Worm (Caenorhabditis elegans) whole organism, late embryonic: ENCODE measurements around the gene srh-271.

Experiments used
- C08G9.2 ChIP-seq: sonication (generic microtip); optimal IDR thresholded peaks from 2 replicates; lab custom pipeline; 2016; ENCODE audit warnings: mild to moderate bottlenecking, missing genetic modification characterization, moderate library complexity, missing compliant biosample characterization
- F13H6.1 ChIP-seq: sonication (generic microtip); optimal IDR thresholded peaks from 2 replicates; lab custom pipeline; 2016; ENCODE audit warnings: missing genetic modification characterization, missing compliant biosample characterization
- K02D7.2 ChIP-seq: sonication (generic microtip); optimal IDR thresholded peaks from 2 replicates; lab custom pipeline; 2017; ENCODE audit warnings: mild to moderate bottlenecking, missing genetic modification characterization, missing compliant biosample characterization
- T23F11.4 ChIP-seq: fragments of 200-800 bp; sonication (Bioruptor generic); optimal IDR thresholded peaks from 2 replicates; lab custom pipeline; 2018; ENCODE audit warnings: mild to moderate bottlenecking, missing genetic modification characterization, missing compliant biosample characterization
- ahr-1 ChIP-seq: sonication (generic microtip); optimal IDR thresholded peaks from 2 replicates; lab custom pipeline; 2016; ENCODE audit warnings: missing genetic modification characterization, missing compliant biosample characterization
- ceh-14 ChIP-seq: sonication (generic microtip); optimal IDR thresholded peaks from 2 replicates; lab custom pipeline; 2016; ENCODE audit warnings: missing genotype, missing genetic modification characterization, missing compliant biosample characterization
- ceh-18 ChIP-seq: sonication (generic microtip); optimal IDR thresholded peaks from 2 replicates; lab custom pipeline; 2016; ENCODE audit warnings: missing genetic modification characterization, missing compliant biosample characterization
- ceh-19 ChIP-seq: fragments of 200-800 bp; sonication (Bioruptor generic); optimal IDR thresholded peaks from 2 replicates; lab custom pipeline; 2018; ENCODE audit warnings: mild to moderate bottlenecking, missing genetic modification characterization, missing compliant biosample characterization
- ceh-24 ChIP-seq: sonication (generic microtip); optimal IDR thresholded peaks from 2 replicates; lab custom pipeline; 2016; ENCODE audit warnings: mild to moderate bottlenecking, missing genetic modification characterization, missing compliant biosample characterization
- ceh-31 ChIP-seq: sonication (generic microtip); optimal IDR thresholded peaks from 2 replicates; lab custom pipeline; 2016; ENCODE audit warnings: missing genetic modification characterization, missing compliant biosample characterization
- ceh-34 ChIP-seq: sonication (generic microtip); optimal IDR thresholded peaks from 2 replicates; lab custom pipeline; 2016; ENCODE audit warnings: mild to moderate bottlenecking, missing genetic modification characterization, missing compliant biosample characterization
- ceh-9 ChIP-seq: sonication (generic microtip); optimal IDR thresholded peaks from 2 replicates; lab custom pipeline; 2016; ENCODE audit warnings: mild to moderate bottlenecking, missing genetic modification characterization, inconsistent platforms, missing compliant biosample characterization
- che-1 ChIP-seq: sonication (generic microtip); optimal IDR thresholded peaks from 2 replicates; lab custom pipeline; 2016; ENCODE audit warnings: mild to moderate bottlenecking, missing genetic modification characterization, missing compliant biosample characterization
- dmd-4 ChIP-seq: sonication (generic microtip); optimal IDR thresholded peaks from 2 replicates; lab custom pipeline; 2016; ENCODE audit warnings: borderline replicate concordance, missing genetic modification characterization, missing compliant biosample characterization
- dve-1 ChIP-seq: sonication (generic microtip); optimal IDR thresholded peaks from 2 replicates; lab custom pipeline; 2017; ENCODE audit warnings: antibody characterized with exemption, mild to moderate bottlenecking, missing genetic modification characterization, missing compliant biosample characterization
- elt-2 ChIP-seq: sonication (generic microtip); optimal IDR thresholded peaks from 2 replicates; lab custom pipeline; 2016; ENCODE audit warnings: missing genetic modification reagents, missing genetic modification characterization, missing compliant biosample characterization
- elt-4 ChIP-seq: sonication (generic microtip); optimal IDR thresholded peaks from 2 replicates; lab custom pipeline; 2016; ENCODE audit warnings: missing genetic modification characterization, missing compliant biosample characterization
- eyg-1 ChIP-seq: sonication (generic microtip); optimal IDR thresholded peaks from 2 replicates; lab custom pipeline; 2016; ENCODE audit warnings: missing genotype, missing genetic modification characterization, missing compliant biosample characterization
- fkh-10 ChIP-seq: fragments of 150-350 bp; optimal IDR thresholded peaks from 2 replicates; lab custom pipeline; 2014; ENCODE audit warnings: missing biosample characterization, missing genetic modification reagents, missing genetic modification characterization
- hlh-13 ChIP-seq: fragments of 200-800 bp; sonication (Bioruptor generic); optimal IDR thresholded peaks from 2 replicates; lab custom pipeline; 2018; ENCODE audit warnings: mild to moderate bottlenecking, missing genetic modification characterization, missing compliant biosample characterization
- hlh-15 ChIP-seq: sonication (generic microtip); optimal IDR thresholded peaks from 2 replicates; lab custom pipeline; 2016; ENCODE audit warnings: missing genetic modification characterization, missing compliant biosample characterization
- hlh-6 ChIP-seq: sonication (generic microtip); optimal IDR thresholded peaks from 2 replicates; lab custom pipeline; 2016; ENCODE audit warnings: missing genotype, missing genetic modification characterization, missing compliant biosample characterization
- hlh-8 ChIP-seq: sonication (generic microtip); optimal IDR thresholded peaks from 2 replicates; lab custom pipeline; 2016; ENCODE audit warnings: missing genotype, missing genetic modification characterization, missing compliant biosample characterization
- lim-6 ChIP-seq: sonication (generic microtip); optimal IDR thresholded peaks from 2 replicates; lab custom pipeline; 2016; ENCODE audit warnings: missing genetic modification characterization, missing compliant biosample characterization
- lin-11 ChIP-seq: fragments of 200-800 bp; sonication (Bioruptor generic); optimal IDR thresholded peaks from 2 replicates; lab custom pipeline; 2018; ENCODE audit warnings: mild to moderate bottlenecking, missing genetic modification characterization, missing compliant biosample characterization
- madf-2 ChIP-seq: sonication (generic microtip); optimal IDR thresholded peaks from 2 replicates; lab custom pipeline; 2017; ENCODE audit warnings: missing genetic modification characterization, missing compliant biosample characterization
- mec-3 ChIP-seq: sonication (generic microtip); optimal IDR thresholded peaks from 2 replicates; lab custom pipeline; 2016; ENCODE audit warnings: borderline replicate concordance, missing genetic modification characterization, missing compliant biosample characterization
- nfya-1 ChIP-seq: sonication (generic microtip); optimal IDR thresholded peaks from 2 replicates; lab custom pipeline; 2017; ENCODE audit warnings: missing genetic modification characterization, mild to moderate bottlenecking, missing compliant biosample characterization, antibody characterized with exemption, moderate library complexity
- nhr-11 ChIP-seq: fragments of 150-350 bp; optimal IDR thresholded peaks from 2 replicates; lab custom pipeline; 2014; ENCODE audit warnings: missing biosample characterization, missing genetic modification characterization
- npax-4 ChIP-seq: sonication (generic microtip); optimal IDR thresholded peaks from 2 replicates; lab custom pipeline; 2016; ENCODE audit warnings: missing genetic modification characterization, missing compliant biosample characterization
- odd-2 ChIP-seq: sonication (generic microtip); optimal IDR thresholded peaks from 2 replicates; lab custom pipeline; 2017; ENCODE audit warnings: antibody characterized with exemption, mild to moderate bottlenecking, missing genetic modification characterization, missing compliant biosample characterization
- pag-3 ChIP-seq: sonication (generic microtip); optimal IDR thresholded peaks from 2 replicates; lab custom pipeline; 2016; ENCODE audit warnings: missing compliant biosample characterization, missing genetic modification characterization, borderline replicate concordance
- pha-2 ChIP-seq: sonication (generic microtip); optimal IDR thresholded peaks from 2 replicates; lab custom pipeline; 2017; ENCODE audit warnings: mild to moderate bottlenecking, missing genetic modification characterization, missing compliant biosample characterization
- pha-4 ChIP-seq: fragments of 150-350 bp; optimal IDR thresholded peaks from 2 replicates; lab custom pipeline; 2018; ENCODE audit warnings: missing biosample characterization, missing genetic modification reagents, missing genetic modification characterization
- pqm-1 ChIP-seq: sonication (generic microtip); optimal IDR thresholded peaks from 2 replicates; lab custom pipeline; 2016; ENCODE audit warnings: missing genetic modification characterization, missing compliant biosample characterization
- ref-2 ChIP-seq: sonication (generic microtip); optimal IDR thresholded peaks from 2 replicates; lab custom pipeline; 2016; ENCODE audit warnings: missing genetic modification characterization, missing compliant biosample characterization
- rnt-1 ChIP-seq: sonication (generic microtip); optimal IDR thresholded peaks from 2 replicates; lab custom pipeline; 2016; ENCODE audit warnings: missing genetic modification characterization, missing compliant biosample characterization
- sdc-2 ChIP-seq: sonication (generic microtip); optimal IDR thresholded peaks from 2 replicates; lab custom pipeline; 2016; ENCODE audit warnings: missing genotype, missing genetic modification characterization, missing compliant biosample characterization
- sox-2 ChIP-seq: fragments of 200-800 bp; sonication (Bioruptor generic); IDR thresholded peaks from 2 replicates; pipeline ENCODE4 v1.3.6; 2022; ENCODE audit warnings: missing genetic modification reagents, missing genetic modification characterization, missing compliant biosample characterization
- tbx-7 ChIP-seq: sonication (generic microtip); optimal IDR thresholded peaks from 2 replicates; lab custom pipeline; 2016; ENCODE audit warnings: missing genotype, missing genetic modification characterization, missing compliant biosample characterization
- ttx-3 ChIP-seq: sonication (generic microtip); optimal IDR thresholded peaks from 2 replicates; lab custom pipeline; 2016; ENCODE audit warnings: missing genetic modification reagents, missing genetic modification characterization, missing compliant biosample characterization
- unc-3 ChIP-seq, 2 experiments: fragments of 200-800 bp in 1 of 2; sonication (Bioruptor generic) in 1 of 2; sonication (generic microtip) in 1 of 2; conservative IDR thresholded peaks in 1 of 2; optimal IDR thresholded peaks in 1 of 2; 2 replicates each; pipeline versions ENCODE4 v1.3.6 to Lab custom; 2016 to 2022; ENCODE audit warnings: missing compliant biosample characterization in 2 of 2, missing genetic modification characterization in 2 of 2, missing genetic modification reagents in 1 of 2
- unc-55 ChIP-seq: sonication (generic microtip); optimal IDR thresholded peaks from 2 replicates; lab custom pipeline; 2017; ENCODE audit warnings: missing biosample characterization, missing genetic modification reagents, missing genetic modification characterization
- zip-5 ChIP-seq: sonication (generic microtip); optimal IDR thresholded peaks from 2 replicates; lab custom pipeline; 2016; ENCODE audit warnings: missing genetic modification characterization, missing compliant biosample characterization

The srh-271 gene

ce11 chrV:2646067-2646466, 24.3 kb upstream of the srh-271 start:
- no peak for TF ChIP-seq lin-11 (tag; lab: Kevin White, UChicago)
- no peak for TF ChIP-seq dve-1 (tag; lab: Kevin White, UChicago)
- TF ChIP-seq npax-4 (tag; lab: Kevin White, UChicago), result no peak
- TF ChIP-seq T23F11.4 (GFP tag; lab: Kevin White, UChicago), result no peak
- no peak for TF ChIP-seq hlh-15 (tag; lab: Kevin White, UChicago)
- TF ChIP-seq dmd-4 (tag; lab: Kevin White, UChicago), result no peak
- no peak for TF ChIP-seq ahr-1
- TF ChIP-seq che-1 (tag; lab: Kevin White, UChicago), result no peak
- TF ChIP-seq unc-55 (GFP tag; lab: Kevin White, UChicago), result no peak
- TF ChIP-seq K02D7.2, result no peak

ce11 chrV:2639506-2639905, 17.7 kb upstream of the srh-271 start:
- TF ChIP-seq hlh-6 (tag; lab: Kevin White, UChicago) (no peak), unc-3 (GFP tag; conservative IDR thresholded peaks at IDR 0.05; lab: Robert Waterston, UW) (no peak), unc-3 (tag; optimal IDR thresholded peaks at IDR 0.05; lab: Kevin White, UChicago) (no peak), eyg-1 (tag; lab: Kevin White, UChicago) (no peak), mec-3 (tag; lab: Kevin White, UChicago) (no peak), nfya-1 (no peak), ceh-18 (tag; lab: Kevin White, UChicago) (no peak), madf-2 (tag; lab: Kevin White, UChicago) (no peak), ceh-19 (GFP tag; lab: Kevin White, UChicago) (no peak)

- TF ChIP-seq odd-2 (tag; lab: Kevin White, UChicago), result no peak
- TF ChIP-seq lim-6 (tag; lab: Kevin White, UChicago), result no peak
- TF ChIP-seq dve-1 (tag; lab: Kevin White, UChicago), result no peak
- no peak for TF ChIP-seq hlh-8
- no peak for TF ChIP-seq sdc-2
- no peak for TF ChIP-seq pha-2 (tag; lab: Kevin White, UChicago)
- TF ChIP-seq lin-11 (tag; lab: Kevin White, UChicago), result no peak
- TF ChIP-seq fkh-10 (GFP tag; lab: Kevin White, UChicago), result no peak
- TF ChIP-seq ceh-9 (tag; lab: Kevin White, UChicago), result no peak
- TF ChIP-seq pqm-1 (tag; lab: Kevin White, UChicago), result no peak
- no peak for TF ChIP-seq ceh-18 (tag; lab: Kevin White, UChicago)
- no peak for TF ChIP-seq C08G9.2 (tag; lab: Kevin White, UChicago)
- no peak for TF ChIP-seq ceh-34 (tag; lab: Kevin White, UChicago)
- TF ChIP-seq ceh-24 (tag; lab: Kevin White, UChicago), result no peak
- TF ChIP-seq elt-2 (tag; lab: Kevin White, UChicago), result no peak
Measured at ce11 chrV:2639035-2639434, 17.3 kb upstream of the srh-271 start, which contains the start of gene W02H5.2. Gene W02H5.2, plus strand, starts transcription at chrV:2639335.

- TF ChIP-seq C08G9.2 (tag; lab: Kevin White, UChicago) (peak; percentile 96), ceh-34 (tag; lab: Kevin White, UChicago) (peak; percentile 60), hlh-13 (peak; percentile 36), fkh-10 (GFP tag; lab: Kevin White, UChicago) (no peak), tbx-7 (tag; lab: Kevin White, UChicago) (peak; percentile 88), nfya-1 (peak; percentile 29), mec-3 (tag; lab: Kevin White, UChicago) (peak; percentile 86), pha-4 (tag; lab: Kevin White, UChicago) (no peak), zip-5 (tag; lab: Kevin White, UChicago) (peak; percentile 84), F13H6.1 (peak; percentile 54), pag-3 (tag; lab: Kevin White, UChicago) (no peak), sox-2 (no peak), hlh-8 (peak; percentile 87), ceh-18 (tag; lab: Kevin White, UChicago) (peak; percentile 40), ceh-14 (tag; lab: Kevin White, UChicago) (peak; percentile 67), nhr-11 (no peak), pha-2 (tag; lab: Kevin White, UChicago) (peak; percentile 16), elt-2 (tag; lab: Kevin White, UChicago) (peak; percentile 67), ahr-1 (peak; percentile 41), ttx-3 (tag; lab: Kevin White, UChicago) (peak; percentile 4), ceh-24 (tag; lab: Kevin White, UChicago) (no peak), elt-4 (no peak), rnt-1 (tag; lab: Kevin White, UChicago) (peak; percentile 84), ref-2 (peak; percentile 42), eyg-1 (tag; lab: Kevin White, UChicago) (peak; percentile 58), dmd-4 (tag; lab: Kevin White, UChicago) (peak; percentile 20), ceh-31 (peak; percentile 97), lim-6 (tag; lab: Kevin White, UChicago) (peak; percentile 80)
Measured at ce11 chrV:2638545-2638944, 16.8 kb upstream of the srh-271 start, which contains the start of gene W02H5.19. Gene W02H5.19, plus strand, starts transcription at chrV:2638890.
